Fruit fly (Drosophila melanogaster) whole organism, wandering third instar larva: ENCODE data around the gene rtv.

Experiments used
- Abd-B ChIP-seq: fragments of >200 bp; optimal IDR thresholded peaks from 2 replicates; lab custom pipeline; 2017; ENCODE audit warnings: missing biosample characterization, missing genetic modification characterization
- CG32264 ChIP-seq: fragments of 200-800 bp; sonication (Bioruptor generic); optimal IDR thresholded peaks from 2 replicates; lab custom pipeline; 2016; ENCODE audit warnings: missing biosample characterization, missing genetic modification characterization
- CG9705 ChIP-seq: fragments of 200-800 bp; sonication (Bioruptor generic); optimal IDR thresholded peaks from 2 replicates; lab custom pipeline; 2018; ENCODE audit warnings: missing biosample characterization, mild to moderate bottlenecking, missing genetic modification characterization
- Dfd ChIP-seq: fragments of >200 bp; optimal IDR thresholded peaks from 2 replicates; lab custom pipeline; 2017; ENCODE audit warnings: missing biosample characterization, missing genetic modification characterization
- HLH106 ChIP-seq: fragments of 200-800 bp; optimal IDR thresholded peaks from 3 replicates; lab custom pipeline; 2019; ENCODE audit warnings: missing biosample characterization, mild to moderate bottlenecking, missing genetic modification characterization, moderate library complexity
- Hnf4 ChIP-seq: fragments of 200-800 bp; sonication (Bioruptor generic); optimal IDR thresholded peaks from 2 replicates; lab custom pipeline; 2016; ENCODE audit warnings: missing biosample characterization, mild to moderate bottlenecking, missing genetic modification characterization
- Hr78 ChIP-seq: fragments of >200 bp; optimal IDR thresholded peaks from 2 replicates; lab custom pipeline; 2017; ENCODE audit warnings: missing biosample characterization, missing genetic modification characterization
- Hr83 ChIP-seq: fragments of 200-300 bp; sonication (Bioruptor generic); optimal IDR thresholded peaks from 2 replicates; lab custom pipeline; 2016; ENCODE audit warnings: missing biosample characterization, mild to moderate bottlenecking, missing genetic modification characterization, moderate library complexity; ENCODE audit not compliant: poor library complexity, severe bottlenecking
- Jra ChIP-seq: sonication (Bioruptor generic); optimal IDR thresholded peaks from 2 replicates; lab custom pipeline; 2016; ENCODE audit warnings: missing biosample characterization, missing genetic modification characterization
- Mio ChIP-seq: sonication (Bioruptor generic); optimal IDR thresholded peaks from 2 replicates; lab custom pipeline; 2016; ENCODE audit warnings: missing biosample characterization, missing genetic modification characterization
- Myc ChIP-seq: fragments of >200 bp; optimal IDR thresholded peaks from 2 replicates; lab custom pipeline; 2017
- N ChIP-seq: fragments of >200 bp; optimal IDR thresholded peaks from 2 replicates; lab custom pipeline; 2018; ENCODE audit warnings: missing biosample characterization, missing external identifiers, missing genetic modification characterization
- OdsH ChIP-seq: fragments of 200-800 bp; sonication (Bioruptor generic); optimal IDR thresholded peaks from 2 replicates; lab custom pipeline; 2016; ENCODE audit warnings: missing biosample characterization, mild to moderate bottlenecking, missing genetic modification characterization
- Rel ChIP-seq, 2 experiments: fragments of 200-800 bp; sonication (Bioruptor generic) in 1 of 2; optimal IDR thresholded peaks; 2 replicates in 1 of 2; 3 replicates in 1 of 2; lab custom pipeline; 2016 to 2019; ENCODE audit warnings: mild to moderate bottlenecking in 2 of 2, missing biosample characterization in 2 of 2, missing genetic modification characterization in 2 of 2, moderate library complexity in 1 of 2
- Sp1 ChIP-seq: fragments of 200-800 bp; sonication (Bioruptor generic); optimal IDR thresholded peaks from 3 replicates; lab custom pipeline; 2019; ENCODE audit warnings: missing biosample characterization, mild to moderate bottlenecking, missing genetic modification characterization, moderate library complexity
- Vsx2 ChIP-seq: fragments of 200-300, 225-300 bp; sonication (Bioruptor generic); optimal IDR thresholded peaks from 2 replicates; lab custom pipeline; 2018; ENCODE audit warnings: missing biosample characterization, missing genetic modification characterization; ENCODE audit not compliant: partially characterized antibody
- br ChIP-seq: fragments of 200-800 bp; sonication (Bioruptor generic); optimal IDR thresholded peaks from 2 replicates; lab custom pipeline; 2016; ENCODE audit warnings: missing biosample characterization, missing genetic modification characterization
- brk ChIP-seq: fragments of 200-800 bp; sonication (Bioruptor generic); optimal IDR thresholded peaks from 2 replicates; lab custom pipeline; 2016; ENCODE audit warnings: missing biosample characterization, mild to moderate bottlenecking, missing genetic modification characterization
- dl ChIP-seq, 2 experiments: fragments of 175-275, 200-275 bp in 1 of 2; fragments of 200-275 bp in 1 of 2; sonication (Bioruptor generic); optimal IDR thresholded peaks; lab custom pipeline; 2018; ENCODE audit warnings: mild to moderate bottlenecking in 2 of 2, missing biosample characterization in 2 of 2, missing genetic modification characterization in 2 of 2, moderate library complexity in 2 of 2; ENCODE audit not compliant: partially characterized antibody in 2 of 2, insufficient read depth in 1 of 2
- dmrt93B ChIP-seq: fragments of 200-800 bp; sonication (Bioruptor generic); optimal IDR thresholded peaks from 2 replicates; lab custom pipeline; 2018; ENCODE audit warnings: missing biosample characterization, mild to moderate bottlenecking, missing genetic modification characterization
- ey ChIP-seq: fragments of 200-800 bp; sonication (Bioruptor generic); optimal IDR thresholded peaks from 2 replicates; lab custom pipeline; 2016; ENCODE audit warnings: missing biosample characterization, missing genetic modification characterization
- foxo ChIP-seq, 2 experiments: fragments of 200-800 bp; sonication (Bioruptor generic); optimal IDR thresholded peaks; 2 replicates in 1 of 2; 3 replicates in 1 of 2; lab custom pipeline; 2016 to 2017; ENCODE audit warnings: missing biosample characterization in 2 of 2, missing genetic modification characterization in 2 of 2
- fru ChIP-seq: fragments of 200-800 bp; sonication (Bioruptor generic); optimal IDR thresholded peaks from 3 replicates; lab custom pipeline; 2016; ENCODE audit warnings: missing biosample characterization, mild to moderate bottlenecking, missing genetic modification characterization
- h ChIP-seq: fragments of 200-800 bp; sonication (Bioruptor generic); optimal IDR thresholded peaks from 3 replicates; lab custom pipeline; 2016; ENCODE audit warnings: missing biosample characterization, mild to moderate bottlenecking, missing genetic modification characterization
- jim ChIP-seq: fragments of 175-275, 200-325 bp; sonication (Bioruptor generic); optimal IDR thresholded peaks from 2 replicates; lab custom pipeline; 2016; ENCODE audit warnings: missing biosample characterization, mild to moderate bottlenecking, missing genetic modification characterization
- lola ChIP-seq: fragments of >200 bp; optimal IDR thresholded peaks from 2 replicates; lab custom pipeline; 2017; ENCODE audit warnings: missing biosample characterization, missing genetic modification characterization
- pan ChIP-seq: fragments of >200 bp; optimal IDR thresholded peaks from 2 replicates; lab custom pipeline; 2017
- psq ChIP-seq: fragments of 200-800 bp; sonication (Bioruptor generic); optimal IDR thresholded peaks from 3 replicates; lab custom pipeline; 2017; ENCODE audit warnings: missing biosample characterization, mild to moderate bottlenecking, missing genetic modification characterization, moderate library complexity
- rgr ChIP-seq: fragments of 200-800 bp; sonication (Bioruptor generic); optimal IDR thresholded peaks from 3 replicates; lab custom pipeline; 2016; ENCODE audit warnings: missing biosample characterization, mild to moderate bottlenecking, missing genetic modification characterization
- sage ChIP-seq: fragments of 200-800 bp; sonication (Bioruptor generic); optimal IDR thresholded peaks from 2 replicates; lab custom pipeline; 2016; ENCODE audit warnings: missing biosample characterization, mild to moderate bottlenecking, missing genetic modification characterization
- tai ChIP-seq: sonication (Bioruptor generic); optimal IDR thresholded peaks from 2 replicates; lab custom pipeline; 2016; ENCODE audit warnings: missing biosample characterization, missing genetic modification characterization
- usp ChIP-seq: fragments of >200 bp; optimal IDR thresholded peaks from 2 replicates; lab custom pipeline; 2017; ENCODE audit warnings: missing biosample characterization, missing genetic modification characterization
- woc ChIP-seq: sonication (Bioruptor generic); optimal IDR thresholded peaks from 2 replicates; lab custom pipeline; 2016; ENCODE audit warnings: missing biosample characterization, mild to moderate bottlenecking, missing genetic modification characterization

The rtv gene

dm6 chrX:11153826-11154510 lies at the start of gene rtv, which contains the start of gene Dlic:
Gene rtv (minus strand): TSS chrX:11153990.
Gene Dlic (plus strand): TSS chrX:11154421.
- TF ChIP-seq h (GFP tag; lab: Kevin White, UChicago) (no peak), usp (GFP tag; lab: Kevin White, UChicago) (no peak), rgr (GFP tag; lab: Kevin White, UChicago) (peak; percentile 8), HLH106 (peak; percentile 29), fru (GFP tag; lab: Kevin White, UChicago) (peak; percentile 45), Sp1 (GFP tag; lab: Kevin White, UChicago) (no peak), foxo (GFP tag; optimal IDR thresholded peaks at IDR 0.05; lab: Kevin White, UChicago) (peak in 1 of 2 experiments; percentile 51), pan (no peak), Myc (peak; percentile 65), Rel (GFP tag; optimal IDR thresholded peaks at IDR 0.05; lab: Kevin White, UChicago) (no peak), Rel (tag; optimal IDR thresholded peaks at IDR 0.05; lab: Kevin White, UChicago) (peak; percentile 43), brk (GFP tag; lab: Kevin White, UChicago) (no peak), tai (GFP tag; lab: Kevin White, UChicago) (no peak), psq (GFP tag; lab: Kevin White, UChicago) (peak; percentile 99)
- TF ChIP-seq, all 38 proteins: peak for 7

DNA sequence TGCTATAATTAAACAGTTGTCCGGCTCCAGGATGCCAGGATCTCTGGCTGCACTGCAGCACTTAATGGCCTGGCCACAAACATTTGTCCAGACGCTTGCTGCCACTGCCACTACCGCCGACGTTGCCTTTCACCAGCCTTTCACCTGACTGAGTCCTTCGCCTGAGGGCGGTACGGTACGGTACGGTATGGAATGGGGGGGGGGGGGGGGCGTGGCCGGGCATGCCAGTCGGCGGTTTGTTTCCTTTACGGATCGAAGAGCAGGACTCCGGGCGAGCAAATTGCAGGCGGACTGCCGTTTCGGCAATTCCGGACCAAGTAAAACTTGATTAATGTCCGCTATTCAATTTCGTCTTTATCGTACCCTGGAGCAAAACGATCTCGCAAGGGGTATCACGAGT lies 49.3 kb upstream of the rtv start:
- no peak for TF ChIP-seq Mio (GFP tag; lab: Kevin White, UChicago)
- peak; percentile 83 for TF ChIP-seq Dfd

DNA sequence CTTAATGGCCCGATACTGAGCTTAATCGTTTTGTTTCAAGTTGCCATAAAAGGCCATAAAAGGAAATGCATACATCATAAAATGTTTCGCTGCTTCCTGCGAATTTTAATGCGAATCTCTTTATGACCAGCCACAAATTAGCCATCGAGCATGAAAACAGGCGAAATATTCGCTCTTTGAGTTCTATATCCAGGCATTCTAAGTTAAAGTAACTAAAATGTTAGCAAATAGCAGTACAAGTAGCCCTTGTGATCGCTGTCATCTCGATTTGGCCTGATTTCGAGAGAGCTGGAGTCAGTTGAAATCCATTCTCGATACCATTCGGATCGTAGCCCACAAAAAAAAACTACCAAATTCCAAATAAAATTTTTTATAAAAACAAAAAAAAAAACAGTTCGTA lies 48.2 kb upstream of the rtv start, which contains the start of gene CG11106:
Gene CG11106, plus strand, starts transcription at position 301 of the 400 bp plus-strand sequence.
- TF ChIP-seq pan = no peak
- TF ChIP-seq lola (GFP tag; lab: Kevin White, UChicago) = no peak

dm6 chrX:11182631-11183030 lies 28.8 kb upstream of the rtv start, which contains the start of gene CG15200:
Gene CG15200 (plus strand): TSS chrX:11182931.
- TF ChIP-seq Myc (no peak), dmrt93B (GFP tag; lab: Kevin White, UChicago) (no peak), pan (no peak), Jra (no peak), br (GFP tag; lab: Kevin White, UChicago) (no peak), Dfd (no peak), Abd-B (no peak), Hr78 (GFP tag; lab: Kevin White, UChicago) (no peak), sage (no peak), ey (GFP tag; lab: Kevin White, UChicago) (no peak), psq (GFP tag; lab: Kevin White, UChicago) (no peak), foxo (GFP tag; optimal IDR thresholded peaks at IDR 0.05; lab: Kevin White, UChicago) (no peak), Vsx2 (no peak), HLH106 (no peak), Mio (GFP tag; lab: Kevin White, UChicago) (no peak), OdsH (no peak), lola (GFP tag; lab: Kevin White, UChicago) (no peak), jim (GFP tag; lab: Kevin White, UChicago) (no peak)

dm6 chrX:11176073-11176472 lies 22.3 kb upstream of the rtv start:
- TF ChIP-seq fru (GFP tag; lab: Kevin White, UChicago) = no peak
- no peak for TF ChIP-seq Abd-B
- TF ChIP-seq brk (GFP tag; lab: Kevin White, UChicago) = no peak
- no peak for TF ChIP-seq woc (GFP tag; lab: Kevin White, UChicago)
- TF ChIP-seq Dfd = peak; percentile 74
- no peak for TF ChIP-seq Hr83 (GFP tag; lab: Kevin White, UChicago)
- TF ChIP-seq CG32264 (GFP tag; lab: Kevin White, UChicago) = no peak
- no peak for TF ChIP-seq HLH106
- TF ChIP-seq N = no peak

DNA sequence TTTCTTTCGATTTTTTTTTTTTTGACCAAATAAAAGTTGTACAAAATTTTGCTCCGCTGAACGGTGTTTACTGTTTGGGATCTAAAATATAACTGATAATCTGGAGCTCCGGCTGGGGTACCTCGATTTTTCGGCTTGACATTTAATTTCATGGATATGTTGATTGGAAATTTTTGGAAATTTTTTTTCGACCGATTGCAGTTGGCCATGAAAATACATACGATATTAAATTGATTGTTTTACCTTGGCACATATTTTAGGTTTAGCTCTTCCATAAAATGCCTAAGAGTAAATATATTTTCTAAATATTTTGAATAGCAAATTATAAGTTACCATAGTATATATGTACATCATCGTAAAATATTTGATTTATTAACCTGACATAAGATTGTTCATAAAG lies 16.8 kb upstream of the rtv start, which contains the start of gene CG1394:
Gene CG1394, minus strand, starts transcription at position 101 of the 400 bp plus-strand sequence.
- no peak for TF ChIP-seq dmrt93B (GFP tag; lab: Kevin White, UChicago)
- TF ChIP-seq CG9705 (GFP tag; lab: Kevin White, UChicago) = no peak
- TF ChIP-seq tai (GFP tag; lab: Kevin White, UChicago) = no peak
- no peak for TF ChIP-seq usp (GFP tag; lab: Kevin White, UChicago)
- no peak for TF ChIP-seq Jra
- TF ChIP-seq Dfd = no peak
- TF ChIP-seq pan = no peak
- no peak for TF ChIP-seq HLH106
- TF ChIP-seq h (GFP tag; lab: Kevin White, UChicago) = no peak
- no peak for TF ChIP-seq rgr (GFP tag; lab: Kevin White, UChicago)
- TF ChIP-seq Hnf4 (GFP tag; lab: Kevin White, UChicago) = no peak
- TF ChIP-seq Hr83 (GFP tag; lab: Kevin White, UChicago) = no peak
- TF ChIP-seq OdsH = no peak
- no peak for TF ChIP-seq N
- TF ChIP-seq dl (GFP tag; optimal IDR thresholded peaks at IDR 0.05; lab: Kevin White, UChicago; ENCODE audit: insufficient read depth in 1 of 2, partially characterized antibody in 2 of 2) = no peak
